Worm (Caenorhabditis elegans) whole organism, young adult: ENCODE data around the gene pfd-1.
"Not testable (repeated sequence)": the region's sequence is repeated elsewhere in the genome, so short reads cannot be mapped to it uniquely, and the experiment has no call there.

Experiments used
- B0336.3 ChIP-seq: fragments of 200-800 bp; sonication (Bioruptor generic); IDR thresholded peaks from 2 replicates; pipeline ENCODE4 v1.3.6; 2022; ENCODE audit warnings: missing genetic modification characterization, missing compliant biosample characterization
- C17E4.6 ChIP-seq: fragments of 200-800 bp; sonication (Bioruptor generic); IDR thresholded peaks from 2 replicates; pipeline ENCODE4 v1.3.6; 2022; ENCODE audit warnings: missing genetic modification reagents, missing genetic modification characterization, missing compliant biosample characterization
- F10E7.11 ChIP-seq: sonication (generic microtip); optimal IDR thresholded peaks from 2 replicates; lab custom pipeline; 2017; ENCODE audit warnings: mild to moderate bottlenecking, missing genetic modification characterization, moderate library complexity, missing compliant biosample characterization
- F33H1.4 ChIP-seq: fragments of 200-800 bp; sonication (Bioruptor generic); IDR thresholded peaks from 2 replicates; pipeline ENCODE4 v1.3.6; 2022; ENCODE audit warnings: missing genetic modification reagents, missing genetic modification characterization, missing compliant biosample characterization
- F49E8.2 ChIP-seq: sonication (generic microtip); optimal IDR thresholded peaks from 3 replicates; lab custom pipeline; 2017; ENCODE audit warnings: missing genetic modification characterization, mild to moderate bottlenecking, missing compliant biosample characterization, antibody characterized with exemption, moderate library complexity; ENCODE audit not compliant: insufficient read depth
- F57C9.4 ChIP-seq: sonication (generic microtip); optimal IDR thresholded peaks from 2 replicates; lab custom pipeline; 2017; ENCODE audit warnings: mild to moderate bottlenecking, missing genetic modification characterization, missing compliant biosample characterization
- T07F8.4 ChIP-seq: sonication (generic microtip); optimal IDR thresholded peaks from 2 replicates; lab custom pipeline; 2016; ENCODE audit warnings: mild to moderate bottlenecking, missing genetic modification characterization, moderate library complexity, missing compliant biosample characterization
- Y53G8AR.9 ChIP-seq: fragments of 200-800 bp; sonication (Bioruptor generic); conservative IDR thresholded peaks from 2 replicates; pipeline ENCODE4 v1.3.6; 2022; ENCODE audit warnings: missing genetic modification reagents, missing genetic modification characterization, missing compliant biosample characterization
- Y56A3A.18 ChIP-seq: fragments of 200-800 bp; sonication (Bioruptor generic); IDR thresholded peaks from 2 replicates; pipeline ENCODE4 v1.3.6; 2022; ENCODE audit warnings: missing genetic modification reagents, missing genetic modification characterization, missing compliant biosample characterization
- Y67H2A.10 ChIP-seq: fragments of 200-800 bp; sonication (Bioruptor generic); conservative IDR thresholded peaks from 2 replicates; pipeline ENCODE4 v1.3.6; 2022; ENCODE audit warnings: missing genetic modification reagents, missing genetic modification characterization, missing compliant biosample characterization
- ZK185.1 ChIP-seq: sonication (generic microtip); optimal IDR thresholded peaks from 2 replicates; lab custom pipeline; 2016; ENCODE audit warnings: mild to moderate bottlenecking, missing genetic modification characterization, missing compliant biosample characterization; ENCODE audit not compliant: poor library complexity, severe bottlenecking
- aptf-2 ChIP-seq: fragments of 200-800 bp; sonication (Bioruptor generic); conservative IDR thresholded peaks from 2 replicates; pipeline ENCODE4 v1.3.6; 2022; ENCODE audit warnings: missing genetic modification reagents, missing genetic modification characterization, missing compliant biosample characterization
- aptf-3 ChIP-seq: fragments of 200-800 bp; sonication (Bioruptor generic); IDR thresholded peaks from 2 replicates; pipeline ENCODE4 v1.3.6; 2022; ENCODE audit warnings: missing genetic modification characterization, missing compliant biosample characterization
- cebp-1 ChIP-seq, 2 experiments: fragments of 200-800 bp in 1 of 2; sonication (Bioruptor generic) in 1 of 2; sonication (generic microtip) in 1 of 2; IDR thresholded peaks in 1 of 2; optimal IDR thresholded peaks in 1 of 2; 2 replicates each; pipeline versions ENCODE4 v1.3.6 to Lab custom; 2017 to 2022; ENCODE audit warnings: missing compliant biosample characterization in 2 of 2, missing genetic modification characterization in 2 of 2, mild to moderate bottlenecking in 1 of 2, missing genetic modification reagents in 1 of 2, moderate library complexity in 1 of 2
- ceh-100 ChIP-seq: fragments of 200-800 bp; sonication (Bioruptor generic); IDR thresholded peaks from 2 replicates; pipeline ENCODE4 v1.3.6; 2022; ENCODE audit warnings: missing genetic modification reagents, missing genetic modification characterization, missing compliant biosample characterization
- ceh-27 ChIP-seq: fragments of 200-800 bp; sonication (Bioruptor generic); optimal IDR thresholded peaks from 2 replicates; lab custom pipeline; 2018; ENCODE audit warnings: mild to moderate bottlenecking, missing genetic modification characterization, moderate library complexity, missing compliant biosample characterization
- ceh-58 ChIP-seq: fragments of 200-800 bp; sonication (Bioruptor generic); IDR thresholded peaks from 2 replicates; pipeline ENCODE4 v1.3.6; 2022; ENCODE audit warnings: missing genetic modification characterization, missing compliant biosample characterization
- egrh-3 ChIP-seq: fragments of 200-800 bp; sonication (Bioruptor generic); IDR thresholded peaks from 2 replicates; pipeline ENCODE4 v1.3.6; 2022; ENCODE audit warnings: missing genetic modification reagents, missing genetic modification characterization, missing compliant biosample characterization
- ekl-4 ChIP-seq: fragments of 200-800 bp; sonication (Bioruptor generic); IDR thresholded peaks from 2 replicates; pipeline ENCODE4 v1.3.6; 2022; ENCODE audit warnings: missing genetic modification reagents, missing genetic modification characterization, missing compliant biosample characterization
- gei-17 ChIP-seq: fragments of 200-800 bp; sonication (Bioruptor generic); optimal IDR thresholded peaks from 2 replicates; lab custom pipeline; 2018; ENCODE audit warnings: mild to moderate bottlenecking, missing genetic modification characterization, missing compliant biosample characterization
- hsf-1 ChIP-seq: fragments of 200-800 bp; sonication (Bioruptor generic); IDR thresholded peaks from 2 replicates; pipeline ENCODE4 v1.3.6; 2022; ENCODE audit warnings: missing genetic modification reagents, missing genetic modification characterization, missing compliant biosample characterization
- let-607 ChIP-seq, 2 experiments: fragments of 200-800 bp in 1 of 2; sonication (Bioruptor generic) in 1 of 2; sonication (generic microtip) in 1 of 2; optimal IDR thresholded peaks; 2 replicates each; lab custom pipeline; 2016 to 2018; ENCODE audit warnings: mild to moderate bottlenecking in 2 of 2, missing compliant biosample characterization in 2 of 2, missing genetic modification characterization in 2 of 2, moderate library complexity in 2 of 2, missing genotype in 1 of 2
- lin-40 ChIP-seq: sonication (generic microtip); optimal IDR thresholded peaks from 2 replicates; lab custom pipeline; 2016; ENCODE audit warnings: missing genetic modification characterization, mild to moderate bottlenecking, missing compliant biosample characterization, missing genotype, missing genetic modification reagents
- lin-54 ChIP-seq: fragments of 200-800 bp; sonication (Bioruptor generic); optimal IDR thresholded peaks from 2 replicates; lab custom pipeline; 2018; ENCODE audit warnings: mild to moderate bottlenecking, missing genetic modification characterization, missing compliant biosample characterization
- lsy-27 ChIP-seq: sonication (generic microtip); optimal IDR thresholded peaks from 2 replicates; lab custom pipeline; 2017; ENCODE audit warnings: missing genetic modification characterization, mild to moderate bottlenecking, missing compliant biosample characterization, antibody characterized with exemption, missing genotype, borderline replicate concordance; ENCODE audit not compliant: insufficient read depth
- madf-3 ChIP-seq: fragments of 200-800 bp; sonication (Bioruptor generic); IDR thresholded peaks from 2 replicates; pipeline ENCODE4 v1.3.6; 2022; ENCODE audit warnings: missing genetic modification reagents, missing genetic modification characterization, missing compliant biosample characterization
- madf-6 ChIP-seq: fragments of 200-800 bp; sonication (Bioruptor generic); IDR thresholded peaks from 2 replicates; pipeline ENCODE4 v1.3.6; 2022; ENCODE audit warnings: missing genetic modification reagents, missing genetic modification characterization, missing compliant biosample characterization
- madf-8 ChIP-seq: fragments of 200-800 bp; sonication (Bioruptor generic); conservative IDR thresholded peaks from 2 replicates; pipeline ENCODE4 v1.3.6; 2022; ENCODE audit warnings: missing genetic modification reagents, missing genetic modification characterization, missing compliant biosample characterization
- mel-28 ChIP-seq: sonication (generic microtip); optimal IDR thresholded peaks from 2 replicates; lab custom pipeline; 2016; ENCODE audit warnings: borderline replicate concordance, mild to moderate bottlenecking, missing genetic modification characterization, missing compliant biosample characterization
- mxl-1 ChIP-seq: sonication (generic microtip); optimal IDR thresholded peaks from 2 replicates; lab custom pipeline; 2016; ENCODE audit warnings: missing genetic modification characterization, missing compliant biosample characterization
- rcor-1 ChIP-seq: fragments of 200-800 bp; sonication (Bioruptor generic); IDR thresholded peaks from 2 replicates; pipeline ENCODE4 v1.3.6; 2022; ENCODE audit warnings: missing genetic modification reagents, missing genetic modification characterization, missing compliant biosample characterization
- repo-1 ChIP-seq: sonication (generic microtip); optimal IDR thresholded peaks from 2 replicates; lab custom pipeline; 2017; ENCODE audit warnings: mild to moderate bottlenecking, missing genetic modification characterization, missing compliant biosample characterization
- somi-1 ChIP-seq: fragments of 200-800 bp; sonication (Bioruptor generic); optimal IDR thresholded peaks from 2 replicates; lab custom pipeline; 2018; ENCODE audit warnings: mild to moderate bottlenecking, missing genetic modification characterization, missing compliant biosample characterization
- tbp1 ChIP-seq: fragments of 200-800 bp; sonication (Bioruptor generic); optimal IDR thresholded peaks from 2 replicates; lab custom pipeline; 2018; ENCODE audit warnings: mild to moderate bottlenecking, missing genetic modification characterization, missing compliant biosample characterization
- xnd-1 ChIP-seq: sonication (generic microtip); optimal IDR thresholded peaks from 2 replicates; lab custom pipeline; 2016; ENCODE audit warnings: missing genotype, missing genetic modification reagents, missing genetic modification characterization, missing compliant biosample characterization
- ztf-25 ChIP-seq: fragments of 200-800 bp; sonication (Bioruptor generic); IDR thresholded peaks from 2 replicates; pipeline ENCODE4 v1.3.6; 2022; ENCODE audit warnings: missing genetic modification reagents, missing genetic modification characterization, missing compliant biosample characterization
- ztf-28 ChIP-seq: fragments of 200-800 bp; sonication (Bioruptor generic); IDR thresholded peaks from 2 replicates; pipeline ENCODE4 v1.3.6; 2022; ENCODE audit warnings: missing genetic modification reagents, missing genetic modification characterization, missing compliant biosample characterization
- ztf-6 ChIP-seq: fragments of 200-800 bp; sonication (Bioruptor generic); IDR thresholded peaks from 2 replicates; pipeline ENCODE4 v1.3.6; 2022; ENCODE audit warnings: missing genetic modification reagents, missing genetic modification characterization, missing compliant biosample characterization

The pfd-1 gene

ce11 chrIV:11179123-11179740 is 29.3 kb downstream of the pfd-1 start, which contains the start of gene cpt-2 (continued):
- TF ChIP-seq hsf-1 (GFP tag; lab: Robert Waterston, UW) = peak; percentile 87
- peak; percentile 90 for TF ChIP-seq madf-3
- 0 out of 2 replicates have a peak, but pooled peaks have one; percentile 35 for TF ChIP-seq ztf-25 (GFP tag; lab: Robert Waterston, UW)
- TF ChIP-seq lsy-27 = peak; percentile 9
- TF ChIP-seq let-607 (tag; optimal IDR thresholded peaks at IDR 0.05; lab: Kevin White, UChicago) = peak; percentile 22 to 65
- peak; percentile 92 for TF ChIP-seq ZK185.1 (tag; lab: Kevin White, UChicago)
- peak; percentile 34 for TF ChIP-seq somi-1 (GFP tag; lab: Kevin White, UChicago)
- peak; percentile 76 for TF ChIP-seq B0336.3 (GFP tag; lab: Robert Waterston, UW)
- peak; percentile 7 for TF ChIP-seq T07F8.4 (tag; lab: Kevin White, UChicago)
- TF ChIP-seq ceh-100 = peak; percentile 98
- TF ChIP-seq tbp1 (GFP tag; lab: Kevin White, UChicago) = peak; percentile 67
- TF ChIP-seq lin-40 (tag; lab: Kevin White, UChicago) = peak; percentile 88
- peak; percentile 43; the same call in 1 of the 2 replicates for TF ChIP-seq Y67H2A.10 (GFP tag; lab: Robert Waterston, UW)
- peak; percentile 81 for TF ChIP-seq egrh-3 (GFP tag; lab: Robert Waterston, UW)
- peak; percentile 88 for TF ChIP-seq C17E4.6 (GFP tag; lab: Robert Waterston, UW)
- TF ChIP-seq ztf-28 (GFP tag; lab: Robert Waterston, UW) = peak; percentile 90
- peak; percentile 95 for TF ChIP-seq rcor-1 (GFP tag; lab: Robert Waterston, UW)
- peak; percentile 44 for TF ChIP-seq xnd-1 (tag; lab: Kevin White, UChicago)
- TF ChIP-seq ztf-6 (GFP tag; lab: Robert Waterston, UW) = peak; percentile 68; the same call in 1 of the 2 replicates
- peak; percentile 77 for TF ChIP-seq F33H1.4 (GFP tag; lab: Robert Waterston, UW)
- not testable (repeated sequence) for TF ChIP-seq cebp-1 (GFP tag; IDR thresholded peaks at IDR 0.05; lab: Robert Waterston, UW)
- TF ChIP-seq cebp-1 (tag; optimal IDR thresholded peaks at IDR 0.05; lab: Kevin White, UChicago) = peak; percentile 83

DNA sequence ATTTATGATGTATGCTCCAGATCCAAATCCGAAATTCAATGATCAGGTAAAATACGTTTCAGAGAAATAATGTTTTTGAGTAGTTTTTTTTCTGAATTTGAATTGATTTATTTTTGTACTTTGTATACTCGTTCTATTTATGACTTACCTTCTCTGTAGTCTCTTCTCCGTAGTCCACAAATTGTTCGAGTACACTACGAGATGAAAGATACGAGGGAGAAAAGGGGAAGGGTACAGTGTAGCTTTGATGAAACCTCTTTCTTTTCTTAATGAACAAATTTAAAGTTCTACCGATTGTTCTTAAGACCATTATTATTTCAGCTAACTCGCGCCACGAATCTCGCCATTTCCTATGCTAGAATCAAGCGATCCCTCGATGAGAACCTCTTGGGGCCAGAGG is 30.2 kb downstream of the pfd-1 start:
- TF ChIP-seq mxl-1 (tag; lab: Kevin White, UChicago) (no peak), mel-28 (no peak), F49E8.2 (tag; lab: Kevin White, UChicago) (no peak), ceh-58 (GFP tag; lab: Robert Waterston, UW) (no peak), madf-6 (GFP tag; lab: Robert Waterston, UW) (no peak), ceh-27 (GFP tag; lab: Kevin White, UChicago) (no peak), aptf-2 (GFP tag; lab: Robert Waterston, UW) (no peak)

DNA sequence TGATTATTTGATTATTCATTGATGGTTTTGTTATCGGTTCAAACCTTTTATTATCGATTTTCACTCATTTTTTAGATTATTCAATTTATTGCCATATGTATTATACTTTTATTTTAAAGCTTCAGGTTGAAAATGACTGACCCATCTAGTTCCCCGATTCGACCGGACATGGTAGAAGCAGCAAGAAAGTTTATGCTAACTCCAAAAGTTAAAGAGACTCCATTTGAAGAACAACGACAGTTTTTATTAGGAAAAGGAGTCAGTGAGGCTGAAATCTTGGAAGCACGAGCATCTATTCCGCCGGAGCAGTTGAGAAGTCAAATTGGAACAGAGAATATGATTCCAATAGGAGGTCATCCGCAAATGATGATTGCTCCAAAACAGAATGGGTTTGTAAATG is 33.1 kb downstream of the pfd-1 start, which contains the start of gene prx-14:
Gene prx-14, plus strand, starts transcription at position 120 of the 400 bp plus-strand sequence.
- no peak for TF ChIP-seq F57C9.4 (tag; lab: Kevin White, UChicago)
- TF ChIP-seq F10E7.11 (tag; lab: Kevin White, UChicago) = no peak
- TF ChIP-seq Y53G8AR.9 (GFP tag; lab: Robert Waterston, UW) = peak; percentile 60
- TF ChIP-seq Y56A3A.18 (GFP tag; lab: Robert Waterston, UW) = 0 out of 2 replicates have a peak, but pooled peaks have one; percentile 31
- TF ChIP-seq B0336.3 (GFP tag; lab: Robert Waterston, UW) = peak; percentile 67
- TF ChIP-seq C17E4.6 (GFP tag; lab: Robert Waterston, UW) = 0 out of 2 replicates have a peak, but pooled peaks have one; percentile 42
- TF ChIP-seq gei-17 (GFP tag; lab: Kevin White, UChicago) = peak; percentile 2
- no peak for TF ChIP-seq ztf-6 (GFP tag; lab: Robert Waterston, UW)
- TF ChIP-seq aptf-3 (GFP tag; lab: Robert Waterston, UW) = no peak
- no peak for TF ChIP-seq madf-8 (GFP tag; lab: Robert Waterston, UW)
- TF ChIP-seq repo-1 = peak; percentile 52
- TF ChIP-seq lin-54 (GFP tag; lab: Kevin White, UChicago) = no peak
- TF ChIP-seq ekl-4 (GFP tag; lab: Robert Waterston, UW) = 0 out of 2 replicates have a peak, but pooled peaks have one; percentile 7
